Fruit fly (Drosophila melanogaster) whole organism, prepupa: Measurements from ENCODE around the gene cdi.

ENCODE experiments used
- CG10631 ChIP-seq: fragments of 200-800 bp; sonication (Bioruptor generic); optimal IDR thresholded peaks from 2 replicates; lab custom pipeline; 2016; ENCODE audit warnings: missing biosample characterization, missing genetic modification characterization
- CG10669 ChIP-seq: fragments of 200-800 bp; sonication (Bioruptor generic); optimal IDR thresholded peaks from 3 replicates; lab custom pipeline; 2018; ENCODE audit warnings: missing biosample characterization, mild to moderate bottlenecking, missing genetic modification characterization, moderate library complexity
- CG11902 ChIP-seq: fragments of 200-800 bp; sonication (Bioruptor generic); optimal IDR thresholded peaks from 3 replicates; lab custom pipeline; 2016; ENCODE audit warnings: missing biosample characterization, missing genetic modification characterization
- CG15336 ChIP-seq: fragments of 200-800 bp; sonication (Bioruptor generic); IDR thresholded peaks from 2 replicates; pipeline ENCODE4 v1.3.6; 2022; ENCODE audit warnings: missing biosample characterization, missing genetic modification characterization
- CG1621 ChIP-seq: fragments of 200-800 bp; sonication (Bioruptor generic); optimal IDR thresholded peaks from 3 replicates; lab custom pipeline; 2018; ENCODE audit warnings: missing biosample characterization, mild to moderate bottlenecking, missing genetic modification characterization
- CG16779 ChIP-seq: fragments of 200-800 bp; sonication (Bioruptor generic); optimal IDR thresholded peaks from 3 replicates; lab custom pipeline; 2017; ENCODE audit warnings: missing biosample characterization, mild to moderate bottlenecking, missing genetic modification characterization
- CG3032 ChIP-seq: fragments of 200-800 bp; optimal IDR thresholded peaks from 2 replicates; lab custom pipeline; 2019; ENCODE audit warnings: missing biosample characterization, mild to moderate bottlenecking, missing genetic modification characterization, moderate library complexity
- CG31627 ChIP-seq: fragments of 200-800 bp; sonication (Bioruptor generic); optimal IDR thresholded peaks from 3 replicates; lab custom pipeline; 2016; ENCODE audit warnings: missing biosample characterization, missing genetic modification characterization
- CG32006 ChIP-seq: fragments of 200-800 bp; sonication (Bioruptor generic); optimal IDR thresholded peaks from 3 replicates; lab custom pipeline; 2017; ENCODE audit warnings: missing biosample characterization, mild to moderate bottlenecking, missing genetic modification characterization
- CG34406 ChIP-seq: fragments of 200-800 bp; sonication (Bioruptor generic); optimal IDR thresholded peaks from 3 replicates; lab custom pipeline; 2016; ENCODE audit warnings: missing biosample characterization, missing genetic modification characterization
- CG3919 ChIP-seq: fragments of 200-800 bp; sonication (Bioruptor generic); optimal IDR thresholded peaks from 3 replicates; lab custom pipeline; 2016; ENCODE audit warnings: missing biosample characterization, missing genetic modification characterization
- CG6792 ChIP-seq: fragments of 200-800 bp; sonication (Bioruptor generic); optimal IDR thresholded peaks from 3 replicates; lab custom pipeline; 2016; ENCODE audit warnings: missing biosample characterization, missing genetic modification characterization
- CG6808 ChIP-seq: fragments of 200-800 bp; sonication (Bioruptor generic); optimal IDR thresholded peaks from 3 replicates; lab custom pipeline; 2017; ENCODE audit warnings: missing biosample characterization, missing genetic modification characterization, mild to moderate bottlenecking, moderate library complexity, missing genetic modification reagents
- CG6854 ChIP-seq: fragments of 200-800 bp; sonication (Bioruptor generic); optimal IDR thresholded peaks from 2 replicates; lab custom pipeline; 2017; ENCODE audit warnings: missing biosample characterization, mild to moderate bottlenecking, missing genetic modification characterization
- CG7368 ChIP-seq: fragments of 200-800 bp; sonication (Bioruptor generic); optimal IDR thresholded peaks from 3 replicates; lab custom pipeline; 2016; ENCODE audit warnings: missing biosample characterization, missing genetic modification characterization
- CG8119 ChIP-seq: fragments of 200-800 bp; sonication (Bioruptor generic); IDR thresholded peaks from 3 replicates; pipeline ENCODE4 v1.3.6; 2022; ENCODE audit warnings: missing biosample characterization, missing genetic modification characterization
- CG8319 ChIP-seq: fragments of 200-800 bp; sonication (Bioruptor generic); optimal IDR thresholded peaks from 3 replicates; lab custom pipeline; 2016; ENCODE audit warnings: missing biosample characterization, missing genetic modification characterization
- CG9139 ChIP-seq: fragments of 200-800 bp; sonication (Bioruptor generic); optimal IDR thresholded peaks from 3 replicates; lab custom pipeline; 2017; ENCODE audit warnings: missing biosample characterization, mild to moderate bottlenecking, missing genetic modification characterization
- Eip75B ChIP-seq: fragments of 200-800 bp; sonication (Bioruptor generic); optimal IDR thresholded peaks from 3 replicates; lab custom pipeline; 2016; ENCODE audit warnings: missing biosample characterization, missing genetic modification characterization
- Eip78C ChIP-seq: fragments of 200-800 bp; sonication (Bioruptor generic); peaks from one replicate; lab custom pipeline; 2016; ENCODE audit warnings: missing biosample characterization, missing genetic modification characterization
- Ets21C ChIP-seq: fragments of 200-800 bp; sonication (Bioruptor generic); optimal IDR thresholded peaks from 3 replicates; lab custom pipeline; 2016; ENCODE audit warnings: missing biosample characterization, missing genetic modification characterization
- Ets96B ChIP-seq: fragments of 200-800 bp; optimal IDR thresholded peaks from 2 replicates; lab custom pipeline; 2019; ENCODE audit warnings: missing biosample characterization, mild to moderate bottlenecking, missing genetic modification characterization, moderate library complexity
- Gug ChIP-seq: fragments of 200-800 bp; sonication (Bioruptor generic); IDR thresholded peaks from 2 replicates; pipeline ENCODE4 v1.3.6; 2022; ENCODE audit warnings: missing biosample characterization, missing genetic modification characterization
- Hr39 ChIP-seq: fragments of 200-800 bp; sonication (Bioruptor generic); optimal IDR thresholded peaks from 2 replicates; lab custom pipeline; 2016; ENCODE audit warnings: missing biosample characterization, missing genetic modification characterization
- Hr4 ChIP-seq: fragments of 200-800 bp; sonication (Bioruptor generic); optimal IDR thresholded peaks from 3 replicates; lab custom pipeline; 2016; ENCODE audit warnings: missing biosample characterization, missing genetic modification characterization
- Lpt ChIP-seq: fragments of 200-800 bp; sonication (Bioruptor generic); optimal IDR thresholded peaks from 3 replicates; lab custom pipeline; 2016; ENCODE audit warnings: missing biosample characterization, missing genetic modification characterization
- Sox14 ChIP-seq: fragments of 200-800 bp; sonication (Bioruptor generic); optimal IDR thresholded peaks from 3 replicates; lab custom pipeline; 2016; ENCODE audit warnings: missing biosample characterization, missing genetic modification characterization
- Sox15 ChIP-seq: fragments of 200-800 bp; sonication (Bioruptor generic); optimal IDR thresholded peaks from 3 replicates; lab custom pipeline; 2016; ENCODE audit warnings: missing biosample characterization, missing genetic modification characterization
- achi ChIP-seq: fragments of 200-800 bp; sonication (Bioruptor generic); optimal IDR thresholded peaks from 3 replicates; lab custom pipeline; 2016; ENCODE audit warnings: missing biosample characterization, missing genetic modification characterization
- acj6 ChIP-seq: fragments of 200-800 bp; sonication (Bioruptor generic); optimal IDR thresholded peaks from 3 replicates; lab custom pipeline; 2016; ENCODE audit warnings: missing biosample characterization, missing genetic modification characterization
- cyc ChIP-seq: fragments of 200-800 bp; sonication (Bioruptor generic); optimal IDR thresholded peaks from 3 replicates; lab custom pipeline; 2016; ENCODE audit warnings: missing biosample characterization, missing genetic modification characterization
- dac ChIP-seq: fragments of 200-800 bp; sonication (Bioruptor generic); optimal IDR thresholded peaks from 2 replicates; lab custom pipeline; 2017; ENCODE audit warnings: missing biosample characterization, mild to moderate bottlenecking, missing genetic modification characterization
- dsx ChIP-seq: fragments of 200-800 bp; optimal IDR thresholded peaks from 3 replicates; lab custom pipeline; 2019; ENCODE audit warnings: missing biosample characterization, mild to moderate bottlenecking, missing genetic modification characterization, moderate library complexity; ENCODE audit not compliant: poor library complexity, severe bottlenecking
- eg ChIP-seq: fragments of 200-800 bp; sonication (Bioruptor generic); IDR thresholded peaks from 3 replicates; pipeline ENCODE4 v1.3.6; 2022; ENCODE audit warnings: missing biosample characterization, missing genetic modification characterization
- fd59A ChIP-seq: fragments of 200-800 bp; sonication (Bioruptor generic); optimal IDR thresholded peaks from 2 replicates; lab custom pipeline; 2017; ENCODE audit warnings: missing biosample characterization, mild to moderate bottlenecking, missing genetic modification characterization, missing genetic modification reagents
- fd85E ChIP-seq: fragments of 200-800 bp; sonication (Bioruptor generic); optimal IDR thresholded peaks from 3 replicates; lab custom pipeline; 2016; ENCODE audit warnings: missing biosample characterization, missing genetic modification characterization
- lz ChIP-seq: fragments of 200-800 bp; sonication (Bioruptor generic); optimal IDR thresholded peaks from 3 replicates; lab custom pipeline; 2016; ENCODE audit warnings: missing biosample characterization, missing genetic modification characterization
- net ChIP-seq: fragments of 200-800 bp; sonication (Bioruptor generic); optimal IDR thresholded peaks from 3 replicates; lab custom pipeline; 2016; ENCODE audit warnings: missing biosample characterization, missing genetic modification characterization
- pdm3 ChIP-seq: fragments of 200-800 bp; sonication (Bioruptor generic); optimal IDR thresholded peaks from 3 replicates; lab custom pipeline; 2016; ENCODE audit warnings: missing biosample characterization, missing genetic modification characterization
- salr ChIP-seq, 2 experiments: fragments of 200-800 bp; sonication (Bioruptor generic); optimal IDR thresholded peaks; 3 replicates each; lab custom pipeline; 2016 to 2018; ENCODE audit warnings: missing biosample characterization in 2 of 2, missing genetic modification characterization in 2 of 2, mild to moderate bottlenecking in 1 of 2
- spab ChIP-seq: fragments of 200-800 bp; sonication (Bioruptor generic); optimal IDR thresholded peaks from 2 replicates; lab custom pipeline; 2017; ENCODE audit warnings: missing biosample characterization, mild to moderate bottlenecking, missing genetic modification characterization, missing genetic modification reagents
- ss ChIP-seq, 2 experiments: fragments of 200-800 bp; sonication (Bioruptor generic); optimal IDR thresholded peaks; 2 replicates in 1 of 2; 3 replicates in 1 of 2; lab custom pipeline; 2017 to 2018; ENCODE audit warnings: mild to moderate bottlenecking in 2 of 2, missing biosample characterization in 2 of 2, missing genetic modification characterization in 2 of 2, moderate library complexity in 1 of 2
- svp ChIP-seq: fragments of 200-800 bp; sonication (Bioruptor generic); peaks from one replicate; lab custom pipeline; 2016; ENCODE audit warnings: missing biosample characterization, missing genetic modification characterization
- topi ChIP-seq: fragments of 200-800 bp; sonication (Bioruptor generic); optimal IDR thresholded peaks from 3 replicates; lab custom pipeline; 2016; ENCODE audit warnings: missing biosample characterization, missing genetic modification characterization
- vri ChIP-seq: fragments of 200-800 bp; sonication (Bioruptor generic); optimal IDR thresholded peaks from 3 replicates; lab custom pipeline; 2016; ENCODE audit warnings: missing biosample characterization, mild to moderate bottlenecking, missing genetic modification characterization

Gene cdi

DNA sequence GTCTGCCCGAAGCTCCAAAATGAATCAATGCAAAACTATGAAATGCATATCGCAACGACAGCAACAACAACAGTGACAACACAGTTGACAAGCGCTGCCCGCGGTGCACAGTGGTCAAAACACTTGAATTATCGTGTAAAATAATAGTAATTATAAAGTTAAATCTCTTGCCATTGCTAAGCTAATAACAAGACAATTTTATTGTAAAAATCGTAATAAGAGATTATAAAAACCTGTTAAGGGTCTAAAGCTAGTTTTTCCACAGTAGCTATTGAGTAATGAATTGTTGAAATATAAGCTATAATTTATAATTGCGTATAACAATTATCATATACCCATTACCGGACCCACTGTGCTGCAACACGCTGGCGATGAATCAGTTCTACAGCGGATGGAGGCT is 21.1 kb downstream of the cdi start (continued):
- TF ChIP-seq CG9139 (GFP tag; lab: Kevin White, UChicago) (peak; percentile 88), cyc (peak; percentile 65), eg (GFP tag; lab: Robert Waterston, UW) (peak; percentile 91), Gug (peak; percentile 86), Lpt (GFP tag; lab: Kevin White, UChicago) (peak; percentile 84), CG8119 (GFP tag; lab: Robert Waterston, UW) (peak; percentile 94), CG11902 (GFP tag; lab: Kevin White, UChicago) (peak; percentile 69), lz (GFP tag; lab: Kevin White, UChicago) (peak; percentile 78), CG7368 (GFP tag; lab: Kevin White, UChicago) (peak; percentile 74), pdm3 (GFP tag; lab: Kevin White, UChicago) (peak; percentile 89), CG6854 (GFP tag; lab: Kevin White, UChicago) (peak; percentile 39), CG16779 (tag; lab: Kevin White, UChicago) (peak; percentile 85), CG15336 (peak; percentile 94), Ets21C (GFP tag; lab: Kevin White, UChicago) (peak; percentile 59), CG1621 (peak; percentile 88)

DNA sequence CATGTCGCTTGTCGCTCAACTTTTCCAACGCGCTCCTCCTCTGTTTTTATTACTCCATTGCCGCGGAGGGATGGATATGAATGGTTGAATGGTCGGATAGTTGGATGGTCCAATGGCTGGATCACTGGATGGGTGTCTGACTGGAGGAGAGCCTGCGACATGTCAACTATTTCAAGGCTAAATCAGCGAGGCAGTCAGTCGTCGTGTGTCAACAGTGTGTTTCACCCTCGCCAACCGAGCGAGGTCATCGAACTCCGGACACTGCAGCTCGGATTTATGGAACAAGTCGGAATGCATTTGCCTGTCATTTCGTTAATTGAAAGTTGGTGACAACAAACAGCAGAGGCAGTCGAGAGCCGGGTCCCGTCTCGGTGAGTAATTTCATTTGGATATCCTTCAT is 22.1 kb downstream of the cdi start:
- no peak for TF ChIP-seq Sox14
- TF ChIP-seq CG3032 (tag; lab: Kevin White, UChicago) = no peak
- TF ChIP-seq CG9139 (GFP tag; lab: Kevin White, UChicago) = no peak
- no peak for TF ChIP-seq CG10631 (GFP tag; lab: Kevin White, UChicago)
- TF ChIP-seq CG6808 (GFP tag; lab: Kevin White, UChicago) = no peak
- no peak for TF ChIP-seq vri
- no peak for TF ChIP-seq CG6792 (GFP tag; lab: Kevin White, UChicago)
- TF ChIP-seq CG3919 (GFP tag; lab: Kevin White, UChicago) = no peak
- TF ChIP-seq, all 60 proteins: peak for 0

DNA sequence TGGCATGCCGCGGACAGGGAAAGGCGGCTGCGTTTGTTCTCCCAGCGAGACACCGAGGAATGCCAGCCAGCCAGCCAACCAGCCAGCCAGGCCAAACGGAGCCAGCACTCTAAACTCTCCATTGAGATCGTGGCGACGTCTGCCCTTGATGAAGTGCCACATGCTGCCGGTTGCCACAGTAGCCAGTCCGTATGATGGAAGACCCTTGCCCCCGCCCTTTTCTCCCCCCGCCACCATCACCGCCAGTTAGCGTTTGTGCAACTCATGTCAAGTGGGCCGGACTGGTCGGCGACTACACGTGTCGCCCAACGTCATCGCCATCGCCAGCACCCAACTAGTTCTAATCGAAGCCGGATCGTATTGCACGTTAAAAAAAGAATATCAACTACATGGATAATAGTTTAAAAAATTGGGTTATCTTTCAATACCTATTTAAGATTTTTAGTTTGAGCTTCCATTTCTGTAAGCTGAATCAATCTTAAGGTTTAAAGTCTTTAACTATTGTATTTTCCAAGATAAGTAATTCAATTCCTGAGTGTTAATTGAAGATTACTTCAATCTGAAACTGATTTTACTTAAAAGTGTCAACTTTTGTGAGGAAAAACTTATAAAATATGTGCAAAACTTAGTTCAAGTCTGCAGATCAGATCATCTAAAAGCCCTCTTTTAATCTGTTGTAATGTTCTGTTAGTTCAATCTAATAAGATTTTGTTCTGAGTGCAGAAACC is 23.7 kb downstream of the cdi start:
- TF ChIP-seq salr (GFP tag; optimal IDR thresholded peaks at IDR 0.05; lab: Kevin White, UChicago) (peak in 1 of 2 experiments; percentile 71), CG8319 (GFP tag; lab: Kevin White, UChicago) (no peak), Eip78C (GFP tag; lab: Kevin White, UChicago) (peak; percentile 92), CG16779 (tag; lab: Kevin White, UChicago) (peak; percentile 22), CG32006 (GFP tag; lab: Kevin White, UChicago) (peak; percentile 62), svp (GFP tag; lab: Kevin White, UChicago) (peak; percentile 62), Hr4 (GFP tag; lab: Kevin White, UChicago) (peak; percentile 0), CG1621 (no peak), ss (GFP tag; optimal IDR thresholded peaks at IDR 0.05; lab: Kevin White, UChicago) (peak; percentile 45 to 70), Ets96B (peak; percentile 14), dsx (GFP tag; lab: Kevin White, UChicago) (peak; percentile 58), fd59A (GFP tag; lab: Kevin White, UChicago) (peak; percentile 52), net (GFP tag; lab: Kevin White, UChicago) (peak; percentile 26), CG10631 (GFP tag; lab: Kevin White, UChicago) (peak; percentile 65), Lpt (GFP tag; lab: Kevin White, UChicago) (peak; percentile 10), Sox14 (peak; percentile 34), Sox15 (no peak), pdm3 (GFP tag; lab: Kevin White, UChicago) (peak; percentile 2), Gug (no peak), acj6 (GFP tag; lab: Kevin White, UChicago) (peak; percentile 2), CG10669 (peak; percentile 27), CG11902 (GFP tag; lab: Kevin White, UChicago) (no peak), topi (GFP tag; lab: Kevin White, UChicago) (no peak), CG31627 (no peak), CG8119 (GFP tag; lab: Robert Waterston, UW) (no peak), Hr39 (GFP tag; lab: Kevin White, UChicago) (no peak), CG3919 (GFP tag; lab: Kevin White, UChicago) (peak; percentile 49), CG34406 (GFP tag; lab: Kevin White, UChicago) (no peak), achi (GFP tag; lab: Kevin White, UChicago) (peak; percentile 40), CG6792 (GFP tag; lab: Kevin White, UChicago) (peak; percentile 13), CG3032 (tag; lab: Kevin White, UChicago) (peak; percentile 50), Eip75B (GFP tag; lab: Kevin White, UChicago) (peak; percentile 43), CG6808 (GFP tag; lab: Kevin White, UChicago) (peak; percentile 48), dac (GFP tag; lab: Kevin White, UChicago) (no peak), fd85E (no peak), spab (GFP tag; lab: Kevin White, UChicago) (peak; percentile 47), Ets21C (GFP tag; lab: Kevin White, UChicago) (no peak)
